Worm (Caenorhabditis elegans): Measurements from ENCODE around the gene C26D10.6.

Gene C26D10.6

ce11 chrII:8325002-8325539 is 29.4 kb downstream of the C26D10.6 start, which contains the start of the genes ran-3 and C26D10.3 (continued):
- TF ChIP-seq nhr-41 (GFP tag; IDR thresholded peaks at IDR 0.05) (no peak), nhr-25 (tag; optimal IDR thresholded peaks at IDR 0.05; ENCODE audit: borderline replicate concordance, insufficient read depth) (no peak), ama-1 (optimal IDR thresholded peaks at IDR 0.05) (no peak), zfp-2 (tag; optimal IDR thresholded peaks at IDR 0.05) (no peak), daf-19 (GFP tag; conservative IDR thresholded peaks at IDR 0.05) (no peak), saeg-2 (GFP tag; IDR thresholded peaks at IDR 0.05) (no peak), mxl-2 (GFP tag; conservative IDR thresholded peaks at IDR 0.05) (no peak), dve-1 (tag; optimal IDR thresholded peaks at IDR 0.05; ENCODE audit: insufficient read depth) (peak; percentile 21), set-16 (GFP tag; IDR thresholded peaks at IDR 0.05) (no peak), D1046.2 (GFP tag; IDR thresholded peaks at IDR 0.05) (no peak), spr-3 (GFP tag; optimal IDR thresholded peaks at IDR 0.05) (no peak), lin-38 (GFP tag; IDR thresholded peaks at IDR 0.05) (peak; percentile 51; the same call in 1 of the 2 replicates), lsy-2 (tag; optimal IDR thresholded peaks at IDR 0.05) (peak in 1 of 2 experiments; percentile 58), mdl-1 (tag; optimal IDR thresholded peaks at IDR 0.05) (no peak), F49E8.2 (tag; optimal IDR thresholded peaks at IDR 0.05; ENCODE audit: borderline replicate concordance) (no peak), R02D3.7 (tag; optimal IDR thresholded peaks at IDR 0.05) (no peak), egl-27 (tag; optimal IDR thresholded peaks at IDR 0.05) (no peak), lim-7 (GFP tag; IDR thresholded peaks at IDR 0.05) (no peak), Y5F2A.4 (GFP tag; optimal IDR thresholded peaks at IDR 0.05) (no peak), nhr-76 (tag; optimal IDR thresholded peaks at IDR 0.05) (no peak)

- TF ChIP-seq unc-62 (GFP tag; optimal IDR thresholded peaks at IDR 0.05 in 1 of 2) = peak in 1 of 2 experiments; percentile 78
- no peak for TF ChIP-seq unc-62 (tag; optimal IDR thresholded peaks at IDR 0.05)
- TF ChIP-seq saeg-2 (GFP tag; IDR thresholded peaks at IDR 0.05) = no peak
- TF ChIP-seq aha-1 (tag) = peak; percentile 55
- no peak for TF ChIP-seq lin-13 (GFP tag; optimal IDR thresholded peaks at IDR 0.05)
- TF ChIP-seq Y48G9A.11 (GFP tag; IDR thresholded peaks at IDR 0.05) = no peak
- TF ChIP-seq egl-27 (tag; optimal IDR thresholded peaks at IDR 0.05) = no peak
- TF ChIP-seq ceh-82 (tag; optimal IDR thresholded peaks at IDR 0.05) = no peak
Observed at ce11 chrII:8321244-8321643, 33.3 kb downstream of the C26D10.6 start, which contains the start of gene shw-1. Gene shw-1 (minus strand): TSS chrII:8321471.

- TF ChIP-seq unc-62 (GFP tag; optimal IDR thresholded peaks at IDR 0.05 in 1 of 2) (peak in 1 of 2 experiments; percentile 77), unc-62 (tag; optimal IDR thresholded peaks at IDR 0.05) (no peak), spr-3 (GFP tag; optimal IDR thresholded peaks at IDR 0.05) (no peak)
Observed at ce11 chrII:8316701-8317100, 37.8 kb downstream of the C26D10.6 start.

ce11 chrII:8314768-8315167 is 39.7 kb downstream of the C26D10.6 start:
- TF ChIP-seq unc-62 (GFP tag; optimal IDR thresholded peaks at IDR 0.05 in 1 of 2) (peak in 1 of 2 experiments; percentile 30), unc-62 (tag; optimal IDR thresholded peaks at IDR 0.05) (no peak), hif-1 (tag; optimal IDR thresholded peaks at IDR 0.05) (no peak), aha-1 (tag) (peak; percentile 91), nhr-42 (GFP tag; IDR thresholded peaks at IDR 0.05) (no peak)

- TF ChIP-seq fkh-10 (GFP tag; optimal IDR thresholded peaks at IDR 0.05) (peak; percentile 67), ztf-11 (tag; optimal IDR thresholded peaks at IDR 0.05) (no peak)
Observed at ce11 chrII:8312012-8312411, 42.5 kb downstream of the C26D10.6 start.

- TF ChIP-seq unc-62 (GFP tag; optimal IDR thresholded peaks at IDR 0.05 in 1 of 2) (peak in 1 of 2 experiments; percentile 67), unc-62 (tag; optimal IDR thresholded peaks at IDR 0.05) (no peak), mdt-29 (GFP tag; IDR thresholded peaks at IDR 0.05) (no peak), ceh-82 (tag; optimal IDR thresholded peaks at IDR 0.05) (no peak), T26A8.4 (GFP tag; IDR thresholded peaks at IDR 0.05) (no peak), hlh-30 (tag; optimal IDR thresholded peaks at IDR 0.05; ENCODE audit: insufficient read depth) (no peak)
Observed at ce11 chrII:8311484-8311883, 43.0 kb downstream of the C26D10.6 start.
